Fruit fly (Drosophila melanogaster): ENCODE measurements around the gene CG15219.

CG15219 gene

dm6 chr2L:22120871-22121388, 15.6 kb upstream of the CG15219 start, which contains the start of gene CG3651 (continued):
- TF ChIP-seq HLH54F (GFP tag; optimal IDR thresholded peaks at IDR 0.05) (no peak), CG31388 (GFP tag; optimal IDR thresholded peaks at IDR 0.05) (no peak), eve (GFP tag; optimal IDR thresholded peaks at IDR 0.05) (peak in 1 of 2 experiments; percentile 27), CG13894 (tag; optimal IDR thresholded peaks at IDR 0.05) (no peak), CG31224 (GFP tag; IDR thresholded peaks at IDR 0.05) (no peak), tup (GFP tag; optimal IDR thresholded peaks at IDR 0.05) (no peak), Hr3 (GFP tag; optimal IDR thresholded peaks at IDR 0.05) (no peak), org-1 (GFP tag; optimal IDR thresholded peaks at IDR 0.05) (no peak), CG16813 (GFP tag; IDR thresholded peaks at IDR 0.05; ENCODE audit: partially characterized antibody) (peak; percentile 66; the same call in 2 of the 3 replicates), Sry-δ (GFP tag; optimal IDR thresholded peaks at IDR 0.05) (peak; percentile 62), CG17361 (GFP tag; IDR thresholded peaks at IDR 0.05) (no peak), Trl (optimal IDR thresholded peaks at IDR 0.05) (no peak), Trl (GFP tag; optimal IDR thresholded peaks at IDR 0.05) (peak; percentile 42), Stat92E (GFP tag; optimal IDR thresholded peaks at IDR 0.05) (no peak), CG34224 (GFP tag; IDR thresholded peaks at IDR 0.05; ENCODE audit: partially characterized antibody) (peak; percentile 47; the same call in 1 of the 3 replicates), CG7987 (GFP tag; optimal IDR thresholded peaks at IDR 0.05) (no peak), CrebB (tag; optimal IDR thresholded peaks at IDR 0.05) (no peak), ase (GFP tag; IDR thresholded peaks at IDR 0.05) (no peak), sima (GFP tag; optimal IDR thresholded peaks at IDR 0.05) (no peak), CG10321 (GFP tag; IDR thresholded peaks at IDR 0.05) (no peak), unc-4 (GFP tag; IDR thresholded peaks at IDR 0.05; ENCODE audit: partially characterized antibody) (peak; percentile 30; the same call in 1 of the 2 replicates), H15 (GFP tag; IDR thresholded peaks at IDR 0.05) (no peak), so (GFP tag; IDR thresholded peaks at IDR 0.05) (no peak), CG8290 (GFP tag; optimal IDR thresholded peaks at IDR 0.05) (peak; percentile 64), CG8290 (tag; optimal IDR thresholded peaks at IDR 0.05) (peak; percentile 33 to 34), Bgb (GFP tag; IDR thresholded peaks at IDR 0.05; ENCODE audit: partially characterized antibody) (no peak; the same call in 1 of the 2 replicates), Vsx1 (GFP tag; optimal IDR thresholded peaks at IDR 0.05) (no peak), CG1024 (GFP tag; IDR thresholded peaks at IDR 0.05) (peak; percentile 86), zen (tag; optimal IDR thresholded peaks at IDR 0.05) (peak; percentile 42), CG31441 (GFP tag; IDR thresholded peaks at IDR 0.05) (no peak), Max (GFP tag; optimal IDR thresholded peaks at IDR 0.05) (no peak), CG10274 (GFP tag; optimal IDR thresholded peaks at IDR 0.05) (no peak), D19B (GFP tag; optimal IDR thresholded peaks at IDR 0.05) (no peak), Oli (tag; optimal IDR thresholded peaks at IDR 0.05) (no peak), CG17829 (tag; optimal IDR thresholded peaks at IDR 0.05) (no peak), Eip74EF (GFP tag; optimal IDR thresholded peaks at IDR 0.05) (no peak), CHES-1-like (GFP tag; optimal IDR thresholded peaks at IDR 0.05) (no peak), dmrt99B (tag; optimal IDR thresholded peaks at IDR 0.05) (no peak), CG11398 (GFP tag; optimal IDR thresholded peaks at IDR 0.05) (no peak), ind (GFP tag; optimal IDR thresholded peaks at IDR 0.05) (no peak), fd96Cb (tag; optimal IDR thresholded peaks at IDR 0.05) (no peak), Oaz (GFP tag; IDR thresholded peaks at IDR 0.05) (no peak), Poxn (GFP tag; IDR thresholded peaks at IDR 0.05) (no peak), CG15479 (GFP tag; optimal IDR thresholded peaks at IDR 0.05) (no peak), Meics (GFP tag; optimal IDR thresholded peaks at IDR 0.05) (no peak), CG14667 (GFP tag; IDR thresholded peaks at IDR 0.05) (no peak), CG33213 (GFP tag; optimal IDR thresholded peaks at IDR 0.05) (peak; percentile 18), Dp (GFP tag; optimal IDR thresholded peaks at IDR 0.05) (no peak), CG14710 (tag; optimal IDR thresholded peaks at IDR 0.05) (no peak), Hr51 (GFP tag; optimal IDR thresholded peaks at IDR 0.05) (no peak), sob (GFP tag; IDR thresholded peaks at IDR 0.05) (no peak)
